Fruit fly (Drosophila melanogaster): ENCODE data around the gene Jasper.

dm6 chr3R:30063704-30064103 is 11.4 kb downstream of the Jasper start:
- TF ChIP-seq CG8119 (GFP tag; IDR thresholded peaks at IDR 0.05), result no peak
- TF ChIP-seq pdm3 (GFP tag; optimal IDR thresholded peaks at IDR 0.05), result no peak
- TF ChIP-seq Hr4 (GFP tag; optimal IDR thresholded peaks at IDR 0.05), result no peak
- TF ChIP-seq esn (GFP tag; optimal IDR thresholded peaks at IDR 0.05), result no peak
- TF ChIP-seq CG8632 (GFP tag; optimal IDR thresholded peaks at IDR 0.05), result no peak
- TF ChIP-seq Sox102F (GFP tag; optimal IDR thresholded peaks at IDR 0.05), result no peak
- peak; percentile 45 for TF ChIP-seq svp (GFP tag)
- no peak for TF ChIP-seq Gug (GFP tag; IDR thresholded peaks at IDR 0.05)
- TF ChIP-seq net (GFP tag; optimal IDR thresholded peaks at IDR 0.05), result no peak
- no peak for TF ChIP-seq Eip75B (GFP tag; optimal IDR thresholded peaks at IDR 0.05)
- no peak for TF ChIP-seq cyc (GFP tag; optimal IDR thresholded peaks at IDR 0.05)
- no peak for TF ChIP-seq OdsH (GFP tag; optimal IDR thresholded peaks at IDR 0.05)

All from whole organism, prepupa.